Worm (Caenorhabditis elegans) whole organism, L2 larva: ENCODE measurements around the gene T04F3.1.

Experiments
- C34F6.9 ChIP-seq: fragments of 150-350 bp; optimal IDR thresholded peaks from 2 replicates; lab custom pipeline; 2014; ENCODE audit warnings: missing biosample characterization, missing genetic modification characterization
- F13H6.1 ChIP-seq: sonication (generic microtip); optimal IDR thresholded peaks from 2 replicates; lab custom pipeline; 2016; ENCODE audit warnings: missing genetic modification characterization, missing compliant biosample characterization
- R02D3.7 ChIP-seq: fragments of 150-350 bp; optimal IDR thresholded peaks from 2 replicates; lab custom pipeline; 2014; ENCODE audit warnings: missing biosample characterization, missing genetic modification characterization
- Y55F3AM.14 ChIP-seq: fragments of 200-800 bp; sonication (Bioruptor generic); optimal IDR thresholded peaks from 2 replicates; lab custom pipeline; 2018; ENCODE audit warnings: mild to moderate bottlenecking, missing genetic modification characterization, missing compliant biosample characterization
- ZK546.5 ChIP-seq: sonication (generic microtip); optimal IDR thresholded peaks from 2 replicates; lab custom pipeline; 2017; ENCODE audit warnings: missing biosample characterization, missing genetic modification characterization
- alr-1 ChIP-seq: fragments of 150-350 bp; optimal IDR thresholded peaks from 2 replicates; lab custom pipeline; 2014; ENCODE audit warnings: missing biosample characterization, missing genetic modification characterization
- aly-2 ChIP-seq: fragments of 150-350 bp; optimal IDR thresholded peaks from 2 replicates; lab custom pipeline; 2014; ENCODE audit warnings: missing biosample characterization, missing genetic modification characterization
- blmp-1 ChIP-seq: sonication (generic microtip); optimal IDR thresholded peaks from 2 replicates; lab custom pipeline; 2017; ENCODE audit warnings: missing genetic modification characterization, mild to moderate bottlenecking, missing compliant biosample characterization, antibody characterized with exemption, moderate library complexity; ENCODE audit not compliant: insufficient read depth
- ceh-16 ChIP-seq: fragments of 150-350 bp; optimal IDR thresholded peaks from 2 replicates; lab custom pipeline; 2014; ENCODE audit warnings: missing biosample characterization, missing genetic modification characterization
- ceh-82 ChIP-seq: fragments of 150-350 bp; optimal IDR thresholded peaks from 2 replicates; lab custom pipeline; 2014; ENCODE audit warnings: missing biosample characterization, missing genetic modification characterization
- crh-2 ChIP-seq: sonication (generic microtip); optimal IDR thresholded peaks from 2 replicates; lab custom pipeline; 2017; ENCODE audit warnings: missing biosample characterization, missing genetic modification characterization
- elt-1 ChIP-seq: fragments of 150-350 bp; optimal IDR thresholded peaks from 2 replicates; lab custom pipeline; 2014; ENCODE audit warnings: missing biosample characterization, missing genetic modification characterization
- fos-1 ChIP-seq: fragments of 150-350 bp; optimal IDR thresholded peaks from 2 replicates; lab custom pipeline; 2014; ENCODE audit warnings: missing biosample characterization, missing genetic modification characterization
- gmeb-1 ChIP-seq: fragments of 150-350 bp; optimal IDR thresholded peaks from 2 replicates; lab custom pipeline; 2014; ENCODE audit warnings: missing biosample characterization, missing genetic modification characterization
- lin-11 ChIP-seq: fragments of 150-350 bp; sonication (generic microtip); optimal IDR thresholded peaks from 2 replicates; lab custom pipeline; 2014; ENCODE audit warnings: missing biosample characterization, missing genetic modification characterization, inconsistent platforms, mixed read lengths
- lin-13 ChIP-seq: fragments of 150-350 bp; optimal IDR thresholded peaks from 2 replicates; lab custom pipeline; 2014; ENCODE audit warnings: missing biosample characterization, missing genetic modification reagents, missing genetic modification characterization
- lin-39 ChIP-seq: fragments of 150-350 bp; optimal IDR thresholded peaks from 2 replicates; lab custom pipeline; 2014; ENCODE audit warnings: missing biosample characterization, missing genetic modification reagents, missing genetic modification characterization
- mab-5 ChIP-seq: fragments of 150-350 bp; optimal IDR thresholded peaks from 2 replicates; lab custom pipeline; 2014; ENCODE audit warnings: missing biosample characterization, missing genetic modification characterization
- mbf-1 ChIP-seq: sonication (generic microtip); optimal IDR thresholded peaks from 2 replicates; lab custom pipeline; 2017; ENCODE audit warnings: missing biosample characterization, missing genetic modification characterization
- mdl-1 ChIP-seq, 2 experiments: fragments of 150-350 bp in 1 of 2; sonication (generic microtip) in 1 of 2; optimal IDR thresholded peaks; 2 replicates each; lab custom pipeline; 2017; ENCODE audit warnings: missing biosample characterization in 2 of 2, missing genetic modification characterization in 2 of 2
- nhr-10 ChIP-seq: sonication (generic microtip); optimal IDR thresholded peaks from 2 replicates; lab custom pipeline; 2017; ENCODE audit warnings: missing biosample characterization, missing genetic modification characterization
- nhr-21 ChIP-seq: fragments of 150-350 bp; optimal IDR thresholded peaks from 2 replicates; lab custom pipeline; 2014; ENCODE audit warnings: missing biosample characterization, missing genetic modification characterization
- nhr-23 ChIP-seq: fragments of 150-350 bp; optimal IDR thresholded peaks from 2 replicates; lab custom pipeline; 2014; ENCODE audit warnings: missing biosample characterization, missing genetic modification reagents, missing genetic modification characterization
- nhr-237 ChIP-seq: fragments of 150-350 bp; optimal IDR thresholded peaks from 2 replicates; lab custom pipeline; 2014; ENCODE audit warnings: missing biosample characterization, missing genetic modification characterization
- nhr-6 ChIP-seq: fragments of 150-350 bp; optimal IDR thresholded peaks from 2 replicates; lab custom pipeline; 2014; ENCODE audit warnings: missing biosample characterization, missing genetic modification characterization
- peb-1 ChIP-seq: fragments of 150-350 bp; optimal IDR thresholded peaks from 2 replicates; lab custom pipeline; 2014; ENCODE audit warnings: missing biosample characterization, missing genetic modification characterization
- sma-9 ChIP-seq, 2 experiments: fragments of 150-350 bp in 1 of 2; sonication (generic microtip) in 1 of 2; optimal IDR thresholded peaks; 2 replicates each; lab custom pipeline; 2014 to 2016; ENCODE audit warnings: missing genetic modification characterization in 2 of 2, mild to moderate bottlenecking in 1 of 2, missing biosample characterization in 1 of 2, missing compliant biosample characterization in 1 of 2, missing genetic modification reagents in 1 of 2, moderate library complexity in 1 of 2
- unc-39 ChIP-seq: fragments of 150-350 bp; optimal IDR thresholded peaks from 2 replicates; lab custom pipeline; 2014; ENCODE audit warnings: missing biosample characterization, missing genetic modification characterization
- unc-62 ChIP-seq: fragments of 150-350 bp; optimal IDR thresholded peaks from 2 replicates; lab custom pipeline; 2014; ENCODE audit warnings: missing biosample characterization, missing genetic modification reagents, missing genetic modification characterization
- ztf-11 ChIP-seq: sonication (generic microtip); optimal IDR thresholded peaks from 2 replicates; lab custom pipeline; 2017; ENCODE audit warnings: missing biosample characterization, missing genetic modification characterization
- ztf-4 ChIP-seq: fragments of 150-350 bp; optimal IDR thresholded peaks from 2 replicates; lab custom pipeline; 2014; ENCODE audit warnings: missing biosample characterization, missing genetic modification characterization

Gene T04F3.1

DNA sequence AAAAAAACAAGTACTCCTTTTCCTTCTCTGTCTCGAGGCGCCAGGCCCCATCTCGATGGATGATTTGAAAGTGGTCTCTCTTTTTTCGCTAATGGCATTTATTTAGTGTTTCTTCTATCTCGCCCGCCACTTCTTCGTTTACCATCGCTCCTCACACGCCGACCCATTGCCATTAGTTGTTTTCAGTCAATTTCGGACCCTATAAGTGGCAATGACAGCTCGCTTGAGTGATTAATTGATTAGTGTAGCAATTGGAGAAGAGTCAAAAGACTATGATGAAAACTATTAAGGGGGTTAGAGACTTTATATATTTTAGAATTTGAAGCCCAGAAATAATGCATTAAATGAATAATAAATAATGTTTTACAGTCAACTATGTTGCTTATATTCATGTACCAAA, 33.5 kb upstream of the T04F3.1 start:
- TF ChIP-seq Y55F3AM.14 (no peak), lin-11 (tag; lab: Kevin White, UChicago) (no peak), lin-39 (tag; lab: Kevin White, UChicago) (no peak), nhr-237 (tag; lab: Kevin White, UChicago) (no peak), R02D3.7 (tag; lab: Kevin White, UChicago) (no peak), ztf-11 (tag; lab: Kevin White, UChicago) (no peak), sma-9 (GFP tag; optimal IDR thresholded peaks at IDR 0.05; lab: Kevin White, UChicago) (no peak), sma-9 (tag; optimal IDR thresholded peaks at IDR 0.05; lab: Kevin White, UChicago) (no peak), ceh-82 (no peak), aly-2 (tag; lab: Kevin White, UChicago) (no peak), blmp-1 (tag; lab: Kevin White, UChicago) (no peak), mdl-1 (tag; optimal IDR thresholded peaks at IDR 0.05; lab: Kevin White, UChicago) (no peak)
- TF ChIP-seq, all 48 proteins: peak for 0

DNA sequence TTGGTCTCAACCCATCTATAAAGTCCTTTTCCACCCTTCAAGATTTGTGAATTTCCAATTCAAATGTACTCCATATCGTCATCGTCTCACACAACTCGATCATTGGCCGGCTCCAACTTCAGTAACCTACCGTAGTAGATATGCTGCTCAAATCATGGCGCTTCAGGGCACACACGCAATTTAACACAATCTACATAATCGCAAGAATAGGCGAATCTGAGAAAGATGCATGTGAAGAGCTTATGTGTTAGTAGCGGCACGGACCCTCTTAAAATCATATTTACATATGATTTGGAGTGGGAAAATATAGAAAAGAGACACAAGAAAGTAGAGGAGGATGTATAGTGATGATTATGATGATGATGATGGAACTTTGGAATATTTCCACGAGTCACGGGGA, 28.1 kb upstream of the T04F3.1 start:
- TF ChIP-seq nhr-21 (tag; lab: Kevin White, UChicago), result no peak
- no peak for TF ChIP-seq Y55F3AM.14
- TF ChIP-seq lin-11 (tag; lab: Kevin White, UChicago), result no peak
- TF ChIP-seq ceh-16 (tag; lab: Kevin White, UChicago), result no peak
- no peak for TF ChIP-seq unc-62 (GFP tag; lab: Kevin White, UChicago)
- TF ChIP-seq, all 48 proteins: peak for 0

DNA sequence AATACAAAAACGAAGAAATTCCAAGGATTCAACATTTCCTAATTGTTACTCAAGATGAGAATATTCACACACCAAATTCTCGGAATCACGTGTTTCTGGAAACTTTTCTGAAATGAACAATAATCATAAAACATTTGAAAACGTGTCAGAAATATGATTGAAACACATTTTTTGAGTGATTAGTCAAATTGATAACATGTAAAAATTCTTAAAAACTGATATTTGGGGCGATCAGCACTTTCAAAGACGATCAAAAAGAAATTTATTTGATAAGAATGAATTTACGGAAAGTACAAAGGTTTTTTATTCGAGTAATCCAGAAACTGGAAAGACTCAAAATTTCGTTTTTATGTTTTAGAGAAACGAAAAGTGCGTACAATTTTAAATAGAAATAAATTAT, 24.1 kb upstream of the T04F3.1 start, which contains the start of gene tre-3:
Gene tre-3 (minus strand): TSS at position 107 of the 400 bp plus-strand sequence.
- no peak for TF ChIP-seq mab-5 (tag; lab: Kevin White, UChicago)
- TF ChIP-seq, all 48 proteins: peak for 0

DNA sequence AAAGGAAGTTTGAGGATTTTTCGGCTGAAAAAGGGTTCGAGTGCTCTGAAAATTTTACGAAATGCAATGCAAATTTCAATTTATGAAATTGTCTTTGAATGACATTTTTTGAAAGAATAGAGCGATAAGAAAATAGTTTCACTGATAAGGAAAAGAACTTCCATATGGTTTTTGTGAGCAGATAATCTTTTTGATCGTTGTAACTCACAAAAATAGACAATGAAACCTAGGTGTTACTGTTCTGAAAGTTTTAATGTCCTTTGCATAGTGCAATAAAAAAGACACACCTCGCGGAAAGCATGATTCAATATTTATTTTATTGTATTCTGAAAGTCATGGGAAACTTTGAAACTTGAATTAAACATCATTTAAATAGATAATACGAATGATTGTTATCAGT, 22.9 kb upstream of the T04F3.1 start:
- TF ChIP-seq elt-1 (tag; lab: Kevin White, UChicago), result no peak
- peak; percentile 36 for TF ChIP-seq fos-1 (tag; lab: Kevin White, UChicago)
- no peak for TF ChIP-seq peb-1 (tag; lab: Kevin White, UChicago)

DNA sequence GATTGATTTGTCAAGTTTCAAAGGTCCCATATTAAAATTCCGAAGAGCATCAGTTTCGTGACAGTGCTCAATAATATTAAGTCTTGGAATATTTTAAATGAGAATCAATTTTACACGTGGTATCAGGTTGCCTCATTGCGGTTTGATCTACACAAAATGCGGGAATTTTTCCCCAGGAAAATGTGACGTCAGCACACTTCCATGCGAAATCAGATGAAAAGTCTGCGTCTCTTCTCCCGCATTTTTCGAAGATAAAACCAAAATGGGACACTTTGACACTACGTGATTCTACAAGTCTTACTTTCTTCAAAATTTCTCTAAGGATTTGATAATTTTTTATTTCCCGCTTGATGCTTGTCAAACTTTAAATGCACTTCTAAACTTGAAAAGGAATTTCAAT, 17.0 kb upstream of the T04F3.1 start:
- TF ChIP-seq alr-1 (tag; lab: Kevin White, UChicago) (no peak), mdl-1 (tag; optimal IDR thresholded peaks at IDR 0.05; lab: Kevin White, UChicago) (no peak), unc-39 (tag; lab: Kevin White, UChicago) (no peak), mab-5 (tag; lab: Kevin White, UChicago) (no peak), mbf-1 (no peak), lin-13 (no peak), nhr-23 (tag; lab: Kevin White, UChicago) (no peak), unc-62 (GFP tag; lab: Kevin White, UChicago) (no peak), nhr-21 (tag; lab: Kevin White, UChicago) (no peak), ceh-82 (no peak), nhr-6 (tag; lab: Kevin White, UChicago) (no peak), C34F6.9 (tag; lab: Kevin White, UChicago) (no peak), lin-39 (tag; lab: Kevin White, UChicago) (no peak), ztf-4 (tag; lab: Kevin White, UChicago) (no peak)

DNA sequence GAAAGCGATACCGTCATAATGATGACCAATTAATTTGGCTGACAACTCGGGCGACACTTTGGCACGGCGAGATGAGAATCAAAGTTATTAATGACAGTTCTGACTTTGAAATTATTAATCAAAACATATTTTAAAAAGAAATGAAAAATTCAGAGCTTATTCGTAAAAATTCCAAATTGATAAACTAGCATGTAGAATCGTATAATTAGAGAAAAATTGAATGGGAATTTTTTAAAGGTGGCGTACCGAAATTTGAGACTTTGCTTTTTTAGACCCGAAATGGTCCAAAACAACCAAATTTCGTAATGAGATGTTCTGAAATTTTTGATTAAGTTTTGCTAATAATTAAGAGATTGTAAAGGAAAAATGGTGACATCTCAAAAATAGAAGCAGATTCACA, 13.9 kb upstream of the T04F3.1 start, which contains the start of gene daf-11:
Gene daf-11 (minus strand): TSS at position 101 of the 400 bp plus-strand sequence.
- TF ChIP-seq alr-1 (tag; lab: Kevin White, UChicago) (no peak), sma-9 (GFP tag; optimal IDR thresholded peaks at IDR 0.05; lab: Kevin White, UChicago) (no peak), sma-9 (tag; optimal IDR thresholded peaks at IDR 0.05; lab: Kevin White, UChicago) (no peak)

DNA sequence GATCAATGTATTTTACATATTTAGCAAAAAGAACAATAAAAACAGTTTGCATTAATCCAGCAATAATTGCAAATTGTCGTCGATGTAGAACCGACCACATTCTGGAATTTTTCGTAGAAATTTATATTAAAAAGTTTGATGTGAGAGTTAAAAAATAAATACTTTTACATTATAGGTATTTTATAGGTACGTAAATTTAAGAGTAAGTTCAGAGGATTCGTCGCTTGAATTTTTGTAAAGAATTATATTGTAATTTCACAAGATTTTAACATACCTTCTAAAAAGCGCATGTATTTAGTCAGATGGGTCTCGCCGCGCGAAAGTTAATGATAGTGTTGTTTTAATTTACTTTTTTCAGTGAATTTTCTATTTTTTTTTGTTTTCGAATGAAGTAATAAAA, 9.8 kb upstream of the T04F3.1 start, which contains the start of gene rhr-2:
Gene rhr-2 (minus strand): TSS at position 101 of the 400 bp plus-strand sequence.
- TF ChIP-seq mdl-1 (tag; optimal IDR thresholded peaks at IDR 0.05; lab: Kevin White, UChicago) (no peak), nhr-6 (tag; lab: Kevin White, UChicago) (no peak), F13H6.1 (tag; lab: Kevin White, UChicago) (no peak), nhr-10 (tag; lab: Kevin White, UChicago) (no peak), ZK546.5 (tag; lab: Kevin White, UChicago) (no peak), crh-2 (tag; lab: Kevin White, UChicago) (no peak), R02D3.7 (tag; lab: Kevin White, UChicago) (no peak), gmeb-1 (no peak)
- TF ChIP-seq, all 48 proteins: peak for 0
